Worm (Caenorhabditis elegans) whole organism, L3 larva: ENCODE measurements around the gene ptr-25.

Source experiments
- elt-1 ChIP-seq: fragments of 150-350 bp; optimal IDR thresholded peaks from 2 replicates; lab custom pipeline; 2014; ENCODE audit warnings: missing biosample characterization, missing genetic modification characterization
- jun-1 ChIP-seq: fragments of 150-350 bp; optimal IDR thresholded peaks from 2 replicates; lab custom pipeline; 2014; ENCODE audit warnings: missing biosample characterization, missing genetic modification reagents, missing genetic modification characterization
- nhr-76 ChIP-seq: fragments of 150-350 bp; sonication (generic microtip); optimal IDR thresholded peaks from 5 replicates; lab custom pipeline; 2014; ENCODE audit warnings: missing biosample characterization, missing genetic modification characterization

- peak; percentile 13 for TF ChIP-seq jun-1 (tag; lab: Kevin White, UChicago)
- no peak for TF ChIP-seq nhr-76 (tag; lab: Kevin White, UChicago)
- TF ChIP-seq elt-1 (tag; lab: Kevin White, UChicago), result no peak
Observed at ce11 chrIII:10505182-10505581, 17.3 kb downstream of the ptr-25 start, which contains the start of the genes taf-11.3 and urm-1.
